Fruit fly (Drosophila melanogaster): Measurements from ENCODE around the gene nmd.

Gene nmd

DNA sequence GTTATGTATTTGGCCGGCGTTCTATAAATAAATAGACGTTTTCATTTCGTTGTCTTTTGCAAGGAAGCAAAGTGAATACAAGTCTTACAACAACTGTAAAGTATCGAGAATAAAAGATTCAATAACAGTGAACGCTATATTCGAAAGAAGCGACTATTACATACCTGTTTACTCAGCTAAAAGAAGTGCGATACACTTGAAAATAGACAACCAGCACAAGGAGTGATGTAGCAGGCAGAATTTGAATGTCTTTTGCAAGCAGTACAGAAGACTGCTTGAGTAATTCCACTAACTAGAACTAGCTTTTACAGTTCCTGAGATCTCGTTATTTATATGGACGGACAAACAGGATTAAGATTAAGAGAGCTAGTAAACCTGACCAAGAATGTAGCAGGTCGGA is 5.4 kb downstream of the nmd start (continued):
- no peak for TF ChIP-seq disco-r (GFP tag; optimal IDR thresholded peaks at IDR 0.05)
- TF ChIP-seq CG2875 (GFP tag; optimal IDR thresholded peaks at IDR 0.05): no peak
- no peak for TF ChIP-seq HLH54F (GFP tag; optimal IDR thresholded peaks at IDR 0.05)
- TF ChIP-seq HLH4C (GFP tag; IDR thresholded peaks at IDR 0.05; ENCODE audit: partially characterized antibody): peak; percentile 79
- no peak for TF ChIP-seq CG31224 (GFP tag; IDR thresholded peaks at IDR 0.05)
- no peak for TF ChIP-seq pan (optimal IDR thresholded peaks at IDR 0.05)
- TF ChIP-seq pan (GFP tag; optimal IDR thresholded peaks at IDR 0.05 in 1 of 2, IDR thresholded peaks at IDR 0.05 in 1 of 2): no peak
- TF ChIP-seq Six4 (GFP tag; optimal IDR thresholded peaks at IDR 0.05): no peak
- TF ChIP-seq CG4328 (GFP tag; optimal IDR thresholded peaks at IDR 0.05): no peak
- no peak for TF ChIP-seq odd (GFP tag; optimal IDR thresholded peaks at IDR 0.05)
- no peak for TF ChIP-seq emc (GFP tag; optimal IDR thresholded peaks at IDR 0.05)
- no peak for TF ChIP-seq ase (GFP tag; IDR thresholded peaks at IDR 0.05)
- no peak for TF ChIP-seq jing (GFP tag; optimal IDR thresholded peaks at IDR 0.05)
- TF ChIP-seq CG8089 (GFP tag; optimal IDR thresholded peaks at IDR 0.05): no peak
- peak; percentile 10 for TF ChIP-seq CG33557 (GFP tag; optimal IDR thresholded peaks at IDR 0.05)
- TF ChIP-seq phol (tag; optimal IDR thresholded peaks at IDR 0.05): peak; percentile 9
- TF ChIP-seq MBD-R2 (GFP tag; IDR thresholded peaks at IDR 0.05): peak; percentile 85
- TF ChIP-seq NFAT (GFP tag; IDR thresholded peaks at IDR 0.05): no peak
- no peak for TF ChIP-seq CG10959 (GFP tag; IDR thresholded peaks at IDR 0.05)
- TF ChIP-seq CG15479 (GFP tag; optimal IDR thresholded peaks at IDR 0.05): no peak
- TF ChIP-seq CG17612 (GFP tag; IDR thresholded peaks at IDR 0.05): no peak
- no peak for TF ChIP-seq Mes4 (GFP tag; optimal IDR thresholded peaks at IDR 0.05)
- no peak for TF ChIP-seq Dll (GFP tag; IDR thresholded peaks at IDR 0.05; ENCODE audit: partially characterized antibody)
- no peak for TF ChIP-seq ranshi (GFP tag; IDR thresholded peaks at IDR 0.05)
- no peak for TF ChIP-seq CG10147 (GFP tag; optimal IDR thresholded peaks at IDR 0.05)
- no peak for TF ChIP-seq Bdp1 (GFP tag; optimal IDR thresholded peaks at IDR 0.05)
- TF ChIP-seq vvl (GFP tag; IDR thresholded peaks at IDR 0.05): no peak
- TF ChIP-seq CG13894 (tag; optimal IDR thresholded peaks at IDR 0.05): no peak
- no peak for TF ChIP-seq CG10209 (GFP tag; optimal IDR thresholded peaks at IDR 0.05)
- TF ChIP-seq insv (GFP tag; optimal IDR thresholded peaks at IDR 0.05): no peak
- no peak for TF ChIP-seq croc (GFP tag; conservative IDR thresholded peaks at IDR 0.05)
- no peak for TF ChIP-seq tin (GFP tag; optimal IDR thresholded peaks at IDR 0.05)
- no peak for TF ChIP-seq CG18764 (GFP tag; optimal IDR thresholded peaks at IDR 0.05)
- no peak for TF ChIP-seq hkb (optimal IDR thresholded peaks at IDR 0.05)
- no peak for TF ChIP-seq hkb (GFP tag; IDR thresholded peaks at IDR 0.05)
- no peak for TF ChIP-seq CG11723 (GFP tag; optimal IDR thresholded peaks at IDR 0.05)
- no peak for TF ChIP-seq CG11085 (GFP tag; IDR thresholded peaks at IDR 0.05)
- TF ChIP-seq br (optimal IDR thresholded peaks at IDR 0.05): no peak
- TF ChIP-seq chm (GFP tag; IDR thresholded peaks at IDR 0.05): no peak
- no peak for TF ChIP-seq trem (tag; optimal IDR thresholded peaks at IDR 0.05)
- peak; percentile 31 for TF ChIP-seq nerfin-1 (tag; optimal IDR thresholded peaks at IDR 0.05)
- TF ChIP-seq CG3281 (GFP tag; optimal IDR thresholded peaks at IDR 0.05): no peak
- TF ChIP-seq CG9876 (GFP tag; optimal IDR thresholded peaks at IDR 0.05): no peak
- no peak for TF ChIP-seq CG3407 (GFP tag; optimal IDR thresholded peaks at IDR 0.05)
- no peak for TF ChIP-seq TFAM (GFP tag; optimal IDR thresholded peaks at IDR 0.05)
- no peak for TF ChIP-seq CG7786 (GFP tag; optimal IDR thresholded peaks at IDR 0.05)
- TF ChIP-seq Eip74EF (GFP tag; optimal IDR thresholded peaks at IDR 0.05): peak in 1 of 2 experiments; percentile 79
- no peak for TF ChIP-seq CG1024 (GFP tag; IDR thresholded peaks at IDR 0.05)
